Worm (Caenorhabditis elegans): ENCODE data around the gene F55A11.6.

DNA sequence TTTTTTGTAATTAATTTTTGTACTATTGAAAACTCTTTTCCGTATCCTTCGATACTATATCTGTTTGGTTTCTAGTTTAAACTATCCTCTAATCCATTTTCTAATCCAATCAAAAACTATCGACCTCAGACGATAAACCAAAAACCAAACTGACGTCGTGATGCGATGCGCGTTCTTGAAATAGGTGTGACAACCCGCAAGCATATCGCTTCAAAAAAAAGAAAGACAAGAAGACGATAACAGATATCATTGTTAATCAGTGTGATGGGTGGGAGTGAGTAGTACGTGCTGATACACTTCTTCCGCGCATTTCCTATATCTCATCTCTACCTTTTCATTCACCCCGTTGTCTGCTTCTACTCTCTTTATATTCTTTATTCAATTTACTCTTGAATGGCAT, 36.8 kb upstream of the F55A11.6 start, which contains the start of gene T04F3.1:
- TF ChIP-seq ces-1 (GFP tag; optimal IDR thresholded peaks at IDR 0.05) (no peak), elt-3 (tag; optimal IDR thresholded peaks at IDR 0.05) (no peak), mep-1 (tag; optimal IDR thresholded peaks at IDR 0.05) (no peak), snpc-4 (tag; optimal IDR thresholded peaks at IDR 0.05) (no peak), zip-8 (tag; optimal IDR thresholded peaks at IDR 0.05) (no peak), unc-62 (GFP tag; optimal IDR thresholded peaks at IDR 0.05) (no peak), unc-39 (tag; optimal IDR thresholded peaks at IDR 0.05) (no peak), nhr-76 (tag; optimal IDR thresholded peaks at IDR 0.05) (no peak)

Data from whole organism, mixed stage, embryonic.